Fruit fly (Drosophila melanogaster) whole organism, embryonic: ENCODE measurements around the gene CG14854.

Source experiments
- Abd-B ChIP-seq: fragments of 200-800 bp; sonication (Bioruptor generic); optimal IDR thresholded peaks from 2 replicates; lab custom pipeline; 2018; ENCODE audit warnings: missing biosample characterization, mild to moderate bottlenecking, missing genetic modification characterization, moderate library complexity
- Aef1 ChIP-seq: fragments of 200-800 bp; sonication (Bioruptor generic); IDR thresholded peaks from 3 replicates; pipeline ENCODE4 v1.3.6; 2022; ENCODE audit warnings: missing biosample characterization, missing genetic modification characterization
- CG10366 ChIP-seq: fragments of 200-800 bp; sonication (Bioruptor generic); IDR thresholded peaks from 2 replicates; pipeline ENCODE4 v1.3.6; 2022; ENCODE audit warnings: missing biosample characterization, missing genetic modification characterization
- CG11504 ChIP-seq: fragments of 200-800 bp; sonication (Bioruptor generic); optimal IDR thresholded peaks from 3 replicates; lab custom pipeline; 2019; ENCODE audit warnings: missing biosample characterization, mild to moderate bottlenecking, missing genetic modification characterization, moderate library complexity
- CG11696 ChIP-seq: fragments of 200-800 bp; sonication (Bioruptor generic); IDR thresholded peaks from 2 replicates; pipeline ENCODE4 v1.3.6; 2022; ENCODE audit warnings: missing biosample characterization, missing genetic modification characterization
- CG1233 ChIP-seq: fragments of 200-800 bp; sonication (Bioruptor generic); optimal IDR thresholded peaks from 4 replicates; lab custom pipeline; 2018; ENCODE audit warnings: missing biosample characterization, mild to moderate bottlenecking, missing genetic modification characterization
- CG13123 ChIP-seq: fragments of 200-800 bp; sonication (Bioruptor generic); optimal IDR thresholded peaks from 2 replicates; lab custom pipeline; 2016; ENCODE audit warnings: missing biosample characterization, missing genetic modification characterization
- CG14667 ChIP-seq: fragments of 200-800 bp; sonication (Bioruptor generic); IDR thresholded peaks from 2 replicates; pipeline ENCODE4 v1.3.6; 2022; ENCODE audit warnings: missing biosample characterization, missing genetic modification characterization
- CG1647 ChIP-seq: fragments of 200-800 bp; sonication (Bioruptor generic); optimal IDR thresholded peaks from 3 replicates; lab custom pipeline; 2016; ENCODE audit warnings: missing biosample characterization, missing genetic modification characterization
- CG17612 ChIP-seq: fragments of 200-800 bp; sonication (Bioruptor generic); IDR thresholded peaks from 2 replicates; pipeline ENCODE4 v1.3.6; 2022; ENCODE audit warnings: missing biosample characterization, missing genetic modification characterization
- CG1792 ChIP-seq: fragments of 200-800 bp; sonication (Bioruptor generic); optimal IDR thresholded peaks from 2 replicates; lab custom pipeline; 2016; ENCODE audit warnings: missing biosample characterization, missing genetic modification characterization
- CG18262 ChIP-seq: fragments of 200-800 bp; optimal IDR thresholded peaks from 3 replicates; lab custom pipeline; 2019; ENCODE audit warnings: missing biosample characterization, mild to moderate bottlenecking, missing genetic modification characterization, moderate library complexity
- CG18599 ChIP-seq: fragments of 200-800 bp; sonication (Bioruptor generic); optimal IDR thresholded peaks from 3 replicates; lab custom pipeline; 2017; ENCODE audit warnings: missing biosample characterization, missing genetic modification characterization, mild to moderate bottlenecking, moderate library complexity, missing genetic modification reagents
- CG2199 ChIP-seq: fragments of 200-800 bp; sonication (Bioruptor generic); IDR thresholded peaks from 3 replicates; pipeline ENCODE4 v1.3.6; 2022; ENCODE audit warnings: missing biosample characterization, missing genetic modification characterization
- CG2678 ChIP-seq: fragments of 200-800 bp; sonication (Bioruptor generic); optimal IDR thresholded peaks from 3 replicates; lab custom pipeline; 2019; ENCODE audit warnings: missing biosample characterization, mild to moderate bottlenecking, missing genetic modification characterization, moderate library complexity
- CG2875 ChIP-seq: fragments of 200-800 bp; sonication (Bioruptor generic); optimal IDR thresholded peaks from 2 replicates; lab custom pipeline; 2017; ENCODE audit warnings: missing biosample characterization, mild to moderate bottlenecking, missing genetic modification characterization, missing genetic modification reagents
- CG2889 ChIP-seq: fragments of 200-800 bp; sonication (Bioruptor generic); IDR thresholded peaks from 3 replicates; pipeline ENCODE4 v1.3.6; 2022; ENCODE audit warnings: missing biosample characterization, missing genetic modification characterization
- CG3281 ChIP-seq: fragments of 200-800 bp; sonication (Bioruptor generic); optimal IDR thresholded peaks from 3 replicates; lab custom pipeline; 2017; ENCODE audit warnings: missing biosample characterization, mild to moderate bottlenecking, missing genetic modification characterization
- CG4360 ChIP-seq: fragments of 200-800 bp; sonication (Bioruptor generic); IDR thresholded peaks from 2 replicates; pipeline ENCODE4 v1.3.6; 2022; ENCODE audit warnings: missing biosample characterization, missing genetic modification characterization
- CG4707 ChIP-seq: fragments of 200-800 bp; sonication (Bioruptor generic); optimal IDR thresholded peaks from 2 replicates; lab custom pipeline; 2018; ENCODE audit warnings: missing biosample characterization, mild to moderate bottlenecking, missing genetic modification characterization, moderate library complexity
- CG5180 ChIP-seq: fragments of 200-800 bp; sonication (Bioruptor generic); optimal IDR thresholded peaks from 3 replicates; lab custom pipeline; 2017; ENCODE audit warnings: missing biosample characterization, missing genetic modification characterization, mild to moderate bottlenecking, moderate library complexity, missing genetic modification reagents
- CG5953 ChIP-seq: fragments of 200-800 bp; sonication (Bioruptor generic); IDR thresholded peaks from 2 replicates; pipeline ENCODE4 v1.3.6; 2022; ENCODE audit warnings: missing biosample characterization, missing genetic modification characterization
- CG6175 ChIP-seq: fragments of 200-800 bp; sonication (Bioruptor generic); IDR thresholded peaks from 3 replicates; pipeline ENCODE4 v1.3.6; 2022; ENCODE audit warnings: missing biosample characterization, missing genetic modification characterization
- CG6654 ChIP-seq: fragments of 200-800 bp; sonication (Bioruptor generic); optimal IDR thresholded peaks from 2 replicates; lab custom pipeline; 2017; ENCODE audit warnings: missing biosample characterization, mild to moderate bottlenecking, missing genetic modification characterization
- CG9215 ChIP-seq: fragments of 200-800 bp; sonication (Bioruptor generic); IDR thresholded peaks from 2 replicates; pipeline ENCODE4 v1.3.6; 2022; ENCODE audit warnings: missing biosample characterization, missing genetic modification characterization
- CG9727 ChIP-seq: fragments of 200-800 bp; sonication (Bioruptor generic); optimal IDR thresholded peaks from 3 replicates; lab custom pipeline; 2017; ENCODE audit warnings: missing biosample characterization, mild to moderate bottlenecking, missing genetic modification characterization
- CrebB ChIP-seq: fragments of 200-800 bp; sonication (Bioruptor generic); optimal IDR thresholded peaks from 3 replicates; lab custom pipeline; 2018; ENCODE audit warnings: missing biosample characterization, mild to moderate bottlenecking, missing genetic modification characterization
- D ChIP-seq, 2 experiments: fragments of 200-800 bp in 1 of 2; fragments of >200 bp in 1 of 2; sonication (Bioruptor generic) in 1 of 2; optimal IDR thresholded peaks; 2 replicates in 1 of 2; 3 replicates in 1 of 2; lab custom pipeline; 2017; ENCODE audit warnings: mild to moderate bottlenecking in 1 of 2, missing biosample characterization in 1 of 2, missing genetic modification characterization in 1 of 2, missing genetic modification reagents in 1 of 2
- Dll ChIP-seq: fragments of 200-800 bp; sonication (Bioruptor generic); IDR thresholded peaks from 4 replicates; pipeline ENCODE4 v1.3.6; 2022; ENCODE audit warnings: missing biosample characterization, missing genetic modification characterization; ENCODE audit not compliant: partially characterized antibody
- HLH4C ChIP-seq: fragments of 200-800 bp; sonication (Bioruptor generic); IDR thresholded peaks from 3 replicates; pipeline ENCODE4 v1.3.6; 2022; ENCODE audit warnings: missing biosample characterization, missing genetic modification characterization; ENCODE audit not compliant: partially characterized antibody
- Hr78 ChIP-seq, 2 experiments: fragments of 200-800 bp in 1 of 2; fragments of >200 bp in 1 of 2; sonication (Bioruptor generic) in 1 of 2; optimal IDR thresholded peaks; 2 replicates each; lab custom pipeline; 2017 to 2019; ENCODE audit warnings: missing biosample characterization in 2 of 2, missing genetic modification characterization in 2 of 2, mild to moderate bottlenecking in 1 of 2, moderate library complexity in 1 of 2
- Hsf ChIP-seq: fragments of 200-800 bp; sonication (Bioruptor generic); optimal IDR thresholded peaks from 3 replicates; lab custom pipeline; 2016; ENCODE audit warnings: missing biosample characterization, missing genetic modification characterization
- Kr ChIP-seq: fragments of 200-800 bp; sonication (Bioruptor generic); optimal IDR thresholded peaks from 2 replicates; lab custom pipeline; 2017; ENCODE audit warnings: missing biosample characterization, mild to moderate bottlenecking, missing genetic modification characterization
- Oli ChIP-seq: fragments of 200-800 bp; sonication (Bioruptor generic); optimal IDR thresholded peaks from 2 replicates; lab custom pipeline; 2018; ENCODE audit warnings: missing biosample characterization, mild to moderate bottlenecking, missing genetic modification characterization, moderate library complexity
- Poxn ChIP-seq: fragments of 200-800 bp; sonication (Bioruptor generic); IDR thresholded peaks from 2 replicates; pipeline ENCODE4 v1.3.6; 2022; ENCODE audit warnings: missing biosample characterization, missing genetic modification characterization
- Sry-δ ChIP-seq: fragments of 200-800 bp; sonication (Bioruptor generic); optimal IDR thresholded peaks from 2 replicates; lab custom pipeline; 2016; ENCODE audit warnings: missing biosample characterization, missing genetic modification characterization
- abd-A ChIP-seq: fragments of 200-800 bp; sonication (Bioruptor generic); optimal IDR thresholded peaks from 3 replicates; lab custom pipeline; 2019; ENCODE audit warnings: missing biosample characterization, mild to moderate bottlenecking, missing genetic modification characterization, moderate library complexity
- ato ChIP-seq: fragments of 200-800 bp; sonication (Bioruptor generic); IDR thresholded peaks from 2 replicates; pipeline ENCODE4 v1.3.6; 2022; ENCODE audit warnings: missing biosample characterization, missing genetic modification characterization; ENCODE audit not compliant: partially characterized antibody
- bcd ChIP-seq: fragments of 200-800 bp; sonication (Bioruptor generic); optimal IDR thresholded peaks from 2 replicates; lab custom pipeline; 2017; ENCODE audit warnings: missing biosample characterization, mild to moderate bottlenecking, missing genetic modification characterization
- chinmo ChIP-seq: fragments of 200-800 bp; sonication (Bioruptor generic); IDR thresholded peaks from 4 replicates; pipeline ENCODE4 v1.3.6; 2022; ENCODE audit warnings: missing biosample characterization, missing genetic modification characterization; ENCODE audit not compliant: partially characterized antibody
- ems ChIP-seq: fragments of 200-800 bp; sonication (Bioruptor generic); optimal IDR thresholded peaks from 3 replicates; lab custom pipeline; 2016; ENCODE audit warnings: missing biosample characterization, missing genetic modification characterization
- exex ChIP-seq: fragments of 200-800 bp; sonication (Bioruptor generic); optimal IDR thresholded peaks from 4 replicates; lab custom pipeline; 2018; ENCODE audit warnings: missing biosample characterization, mild to moderate bottlenecking, missing genetic modification characterization, moderate library complexity
- fd102C ChIP-seq: fragments of 200-800 bp; sonication (Bioruptor generic); optimal IDR thresholded peaks from 2 replicates; lab custom pipeline; 2018; ENCODE audit warnings: missing biosample characterization, mild to moderate bottlenecking, missing genetic modification characterization, moderate library complexity
- her ChIP-seq: fragments of 200-800 bp; sonication (Bioruptor generic); optimal IDR thresholded peaks from 2 replicates; lab custom pipeline; 2016; ENCODE audit warnings: missing biosample characterization, missing genetic modification characterization
- pnt ChIP-seq: fragments of 200-800 bp; sonication (Bioruptor generic); optimal IDR thresholded peaks from 3 replicates; lab custom pipeline; 2016; ENCODE audit warnings: missing biosample characterization, missing genetic modification characterization
- slp2 ChIP-seq: fragments of 200-800 bp; sonication (Bioruptor generic); optimal IDR thresholded peaks from 2 replicates; lab custom pipeline; 2016; ENCODE audit warnings: missing biosample characterization, missing genetic modification characterization
- sqz ChIP-seq: fragments of 200-800 bp; sonication (Bioruptor generic); optimal IDR thresholded peaks from 3 replicates; lab custom pipeline; 2018; ENCODE audit warnings: missing biosample characterization, mild to moderate bottlenecking, missing genetic modification characterization
- unc-4 ChIP-seq: fragments of 200-800 bp; sonication (Bioruptor generic); IDR thresholded peaks from 2 replicates; pipeline ENCODE4 v1.3.6; 2022; ENCODE audit warnings: missing biosample characterization, missing genetic modification characterization; ENCODE audit not compliant: partially characterized antibody

Gene CG14854

DNA sequence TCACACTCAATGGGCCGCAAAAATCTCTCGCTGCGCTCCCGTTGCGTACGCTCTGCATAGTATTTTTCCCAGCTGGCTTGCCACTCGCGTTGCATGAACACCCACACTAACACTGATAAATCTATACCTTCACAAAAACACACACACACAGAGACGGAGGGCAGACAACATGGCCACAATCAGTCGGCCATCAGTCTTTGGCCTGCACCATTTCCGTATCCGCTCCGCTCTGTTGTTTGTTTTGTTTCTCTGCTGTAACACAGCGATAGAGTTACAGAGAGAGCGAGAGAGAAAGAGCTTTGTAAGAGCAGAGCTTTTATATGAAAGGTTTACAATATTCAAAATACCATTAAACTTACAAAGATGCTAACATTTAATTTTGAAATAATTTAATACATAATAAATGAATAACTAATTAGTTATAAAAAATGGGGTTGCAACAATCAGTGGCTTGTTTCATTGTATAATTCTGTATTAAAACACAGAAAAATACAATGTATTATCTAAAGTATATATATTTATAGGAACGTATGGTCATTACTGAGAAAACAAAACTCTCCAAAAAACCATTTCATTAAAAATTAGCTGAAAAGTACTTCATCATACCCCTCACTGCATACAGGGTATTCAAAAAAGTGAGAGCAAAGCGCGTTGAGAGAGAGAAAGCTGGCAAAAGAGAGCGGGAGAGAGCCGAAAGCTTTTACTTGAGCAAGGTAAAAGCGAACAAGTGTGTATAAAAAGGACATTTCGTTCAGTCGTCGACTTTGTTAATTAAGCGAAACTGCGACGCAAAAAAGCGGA is 49.2 kb upstream of the CG14854 start, which contains the start of gene CG14853 (continued):
- TF ChIP-seq Sry-δ (no peak), CG4707 (GFP tag; lab: Kevin White, UChicago) (peak; percentile 70), Abd-B (peak; percentile 72), unc-4 (GFP tag; lab: Robert Waterston, UW) (no peak), CG18599 (GFP tag; lab: Kevin White, UChicago) (peak; percentile 67), Poxn (GFP tag; lab: Robert Waterston, UW) (no peak), CG1233 (GFP tag; lab: Kevin White, UChicago) (peak; percentile 72), CG2678 (tag; lab: Kevin White, UChicago) (peak; percentile 88), exex (tag; lab: Kevin White, UChicago) (no peak), Oli (tag; lab: Kevin White, UChicago) (peak; percentile 90), CG2889 (GFP tag; lab: Robert Waterston, UW) (peak; percentile 54; the same call in 2 of the 3 replicates), CG2875 (peak; percentile 57), slp2 (GFP tag; lab: Kevin White, UChicago) (no peak), CG5953 (GFP tag; lab: Robert Waterston, UW) (peak; percentile 80), HLH4C (GFP tag; lab: Robert Waterston, UW) (no peak), CG1647 (no peak), CG6175 (GFP tag; lab: Robert Waterston, UW) (no peak), pnt (GFP tag; lab: Kevin White, UChicago) (no peak), CrebB (tag; lab: Kevin White, UChicago) (peak; percentile 14), CG14667 (GFP tag; lab: Robert Waterston, UW) (peak; percentile 72), CG10366 (GFP tag; lab: Robert Waterston, UW) (peak; percentile 80), Hsf (GFP tag; lab: Kevin White, UChicago) (peak; percentile 53), Hr78 (GFP tag; optimal IDR thresholded peaks at IDR 0.05; lab: Kevin White, UChicago) (no peak), CG6654 (GFP tag; lab: Kevin White, UChicago) (peak; percentile 1), D (optimal IDR thresholded peaks at IDR 0.05; lab: Kevin White, UChicago) (no peak), D (GFP tag; optimal IDR thresholded peaks at IDR 0.05; lab: Kevin White, UChicago) (peak; percentile 52), CG11504 (tag; lab: Kevin White, UChicago) (peak; percentile 81), CG5180 (GFP tag; lab: Kevin White, UChicago) (peak; percentile 58), CG13123 (peak; percentile 33), bcd (GFP tag; lab: Kevin White, UChicago) (peak; percentile 58), CG1792 (GFP tag; lab: Kevin White, UChicago) (no peak), her (no peak), CG9727 (GFP tag; lab: Kevin White, UChicago) (peak; percentile 28), Aef1 (GFP tag; lab: Robert Waterston, UW) (peak; percentile 72), fd102C (GFP tag; lab: Kevin White, UChicago) (no peak), Kr (GFP tag; lab: Kevin White, UChicago) (no peak), CG9215 (peak; percentile 47), Dll (GFP tag; lab: Robert Waterston, UW) (no peak), ems (GFP tag; lab: Kevin White, UChicago) (peak; percentile 29), CG11696 (GFP tag; lab: Robert Waterston, UW) (0 out of 2 replicates have a peak, but pooled peaks have one; percentile 31), CG4360 (GFP tag; lab: Robert Waterston, UW) (no peak), CG2199 (GFP tag; lab: Robert Waterston, UW) (no peak), CG18262 (tag; lab: Kevin White, UChicago) (peak; percentile 88), CG3281 (GFP tag; lab: Kevin White, UChicago) (peak; percentile 59), abd-A (peak; percentile 79), chinmo (GFP tag; lab: Robert Waterston, UW) (no peak), CG17612 (GFP tag; lab: Robert Waterston, UW) (no peak; the same call in 1 of the 2 replicates), ato (GFP tag; lab: Robert Waterston, UW) (no peak), sqz (GFP tag; lab: Kevin White, UChicago) (peak; percentile 50)
